Worm (Caenorhabditis elegans) whole organism, L4 larva: ENCODE measurements around the gene rps-12.

Experiments used
- F37D6.2 ChIP-seq: sonication (generic microtip); optimal IDR thresholded peaks from 2 replicates; lab custom pipeline; 2016; ENCODE audit warnings: mild to moderate bottlenecking, missing genetic modification characterization, missing compliant biosample characterization
- dpl-1 ChIP-seq: fragments of 150-350 bp; optimal IDR thresholded peaks from 2 replicates; lab custom pipeline; 2014; ENCODE audit warnings: missing biosample characterization, missing genetic modification reagents, missing genetic modification characterization
- egl-27 ChIP-seq: sonication (generic microtip); optimal IDR thresholded peaks from 3 replicates; lab custom pipeline; 2017; ENCODE audit warnings: missing biosample characterization, missing genetic modification reagents, missing genetic modification characterization
- mep-1 ChIP-seq: fragments of 150-350 bp; sonication (generic microtip); optimal IDR thresholded peaks from 3 replicates; lab custom pipeline; 2014; ENCODE audit warnings: missing biosample characterization, missing genetic modification characterization
- mxl-2 ChIP-seq: fragments of 200-800 bp; sonication (Bioruptor generic); conservative IDR thresholded peaks from 2 replicates; pipeline ENCODE4 v1.3.6; 2022; ENCODE audit warnings: missing genetic modification reagents, missing genetic modification characterization, missing compliant biosample characterization
- nhr-25 ChIP-seq: sonication (generic microtip); optimal IDR thresholded peaks from 2 replicates; lab custom pipeline; 2017; ENCODE audit warnings: missing genetic modification characterization, mild to moderate bottlenecking, missing compliant biosample characterization, antibody characterized with exemption, moderate library complexity, borderline replicate concordance; ENCODE audit not compliant: insufficient read depth
- snpc-4 ChIP-seq: fragments of 150-350 bp; optimal IDR thresholded peaks from 2 replicates; lab custom pipeline; 2014; ENCODE audit warnings: missing biosample characterization, missing genetic modification characterization
- unc-62 ChIP-seq, 3 experiments: fragments of 150-350 bp in 1 of 3; sonication (generic microtip); optimal IDR thresholded peaks in 2 of 3; peaks in 1 of 3; 1 replicate in 1 of 3; 2 replicates in 2 of 3; lab custom pipeline; 2014 to 2017; ENCODE audit warnings: missing biosample characterization in 3 of 3, missing genetic modification characterization in 3 of 3, missing genetic modification reagents in 3 of 3, missing genotype in 1 of 3

DNA sequence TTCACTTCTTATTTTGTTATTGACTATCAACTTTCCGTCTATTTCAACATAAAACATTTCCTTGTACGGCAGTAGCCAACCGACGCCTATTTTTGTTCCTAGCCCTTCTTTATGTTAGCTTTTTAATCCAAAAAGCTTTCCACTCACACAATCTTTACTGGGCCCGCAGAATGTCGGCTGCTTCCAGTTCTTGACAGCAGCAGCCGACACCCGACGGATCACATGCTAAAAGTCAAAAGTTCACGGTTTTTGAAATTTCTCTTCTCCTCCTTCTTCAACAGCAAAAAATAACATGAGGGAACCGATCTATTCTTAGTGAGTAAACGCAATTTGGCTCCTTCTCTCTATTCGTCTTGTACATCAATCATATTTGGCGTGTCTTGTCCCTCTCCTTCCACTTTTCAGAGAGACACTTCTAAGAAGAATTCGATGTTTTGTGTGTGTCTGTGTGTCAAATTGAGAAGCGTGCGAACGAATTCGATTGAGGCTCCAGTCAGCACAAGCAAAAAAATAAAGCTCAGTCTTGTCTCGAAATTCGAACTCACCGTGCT lies 46.6 kb upstream of the rps-12 start:
- TF ChIP-seq unc-62 (GFP tag; optimal IDR thresholded peaks at IDR 0.05 in 1 of 2; lab: Kevin White, UChicago) (peak in 1 of 2 experiments; percentile 41), unc-62 (tag; optimal IDR thresholded peaks at IDR 0.05; lab: Kevin White, UChicago) (no peak), F37D6.2 (tag; lab: Kevin White, UChicago) (no peak), mxl-2 (no peak), dpl-1 (GFP tag; lab: Kevin White, UChicago) (no peak), snpc-4 (tag; lab: Kevin White, UChicago) (peak; percentile 30), mep-1 (tag; lab: Kevin White, UChicago) (peak; percentile 3), nhr-25 (tag; lab: Kevin White, UChicago) (no peak), egl-27 (tag; lab: Kevin White, UChicago) (no peak)
